Worm (Caenorhabditis elegans) whole organism, late embryonic: ENCODE measurements around the gene T01G5.7.

ENCODE experiments used
- C08G9.2 ChIP-seq: sonication (generic microtip); optimal IDR thresholded peaks from 2 replicates; lab custom pipeline; 2016; ENCODE audit warnings: mild to moderate bottlenecking, missing genetic modification characterization, moderate library complexity, missing compliant biosample characterization
- K02D7.2 ChIP-seq: sonication (generic microtip); optimal IDR thresholded peaks from 2 replicates; lab custom pipeline; 2017; ENCODE audit warnings: mild to moderate bottlenecking, missing genetic modification characterization, missing compliant biosample characterization
- T23F11.4 ChIP-seq: fragments of 200-800 bp; sonication (Bioruptor generic); optimal IDR thresholded peaks from 2 replicates; lab custom pipeline; 2018; ENCODE audit warnings: mild to moderate bottlenecking, missing genetic modification characterization, missing compliant biosample characterization
- Y22D7AL.16 ChIP-seq: sonication (generic microtip); optimal IDR thresholded peaks from 2 replicates; lab custom pipeline; 2016; ENCODE audit warnings: missing genetic modification characterization, missing compliant biosample characterization
- ama-1 ChIP-seq: fragments of 150-350 bp; optimal IDR thresholded peaks from 2 replicates; lab custom pipeline; 2014
- ceh-18 ChIP-seq: sonication (generic microtip); optimal IDR thresholded peaks from 2 replicates; lab custom pipeline; 2016; ENCODE audit warnings: missing genetic modification characterization, missing compliant biosample characterization
- ceh-19 ChIP-seq: fragments of 200-800 bp; sonication (Bioruptor generic); optimal IDR thresholded peaks from 2 replicates; lab custom pipeline; 2018; ENCODE audit warnings: mild to moderate bottlenecking, missing genetic modification characterization, missing compliant biosample characterization
- ceh-2 ChIP-seq: sonication (generic microtip); optimal IDR thresholded peaks from 2 replicates; lab custom pipeline; 2016; ENCODE audit warnings: missing genotype, missing genetic modification characterization, missing compliant biosample characterization
- ceh-22 ChIP-seq: sonication (generic microtip); optimal IDR thresholded peaks from 2 replicates; lab custom pipeline; 2017; ENCODE audit warnings: missing biosample characterization, missing genetic modification characterization
- ceh-24 ChIP-seq: sonication (generic microtip); optimal IDR thresholded peaks from 2 replicates; lab custom pipeline; 2016; ENCODE audit warnings: mild to moderate bottlenecking, missing genetic modification characterization, missing compliant biosample characterization
- ceh-31 ChIP-seq: sonication (generic microtip); optimal IDR thresholded peaks from 2 replicates; lab custom pipeline; 2016; ENCODE audit warnings: missing genetic modification characterization, missing compliant biosample characterization
- ceh-34 ChIP-seq: sonication (generic microtip); optimal IDR thresholded peaks from 2 replicates; lab custom pipeline; 2016; ENCODE audit warnings: mild to moderate bottlenecking, missing genetic modification characterization, missing compliant biosample characterization
- ceh-45 ChIP-seq: fragments of 200-800 bp; sonication (Bioruptor generic); IDR thresholded peaks from 2 replicates; pipeline ENCODE4 v1.3.6; 2022; ENCODE audit warnings: missing genetic modification reagents, missing genetic modification characterization, missing compliant biosample characterization
- ceh-48 ChIP-seq: sonication (generic microtip); optimal IDR thresholded peaks from 2 replicates; lab custom pipeline; 2016; ENCODE audit warnings: missing genetic modification characterization, inconsistent platforms, missing compliant biosample characterization
- ceh-6 ChIP-seq: fragments of 200-800 bp; sonication (Bioruptor generic); optimal IDR thresholded peaks from 2 replicates; lab custom pipeline; 2018; ENCODE audit warnings: mild to moderate bottlenecking, missing genetic modification characterization, missing compliant biosample characterization
- che-1 ChIP-seq: sonication (generic microtip); optimal IDR thresholded peaks from 2 replicates; lab custom pipeline; 2016; ENCODE audit warnings: mild to moderate bottlenecking, missing genetic modification characterization, missing compliant biosample characterization
- dmd-4 ChIP-seq: sonication (generic microtip); optimal IDR thresholded peaks from 2 replicates; lab custom pipeline; 2016; ENCODE audit warnings: borderline replicate concordance, missing genetic modification characterization, missing compliant biosample characterization
- elt-2 ChIP-seq: sonication (generic microtip); optimal IDR thresholded peaks from 2 replicates; lab custom pipeline; 2016; ENCODE audit warnings: missing genetic modification reagents, missing genetic modification characterization, missing compliant biosample characterization
- elt-4 ChIP-seq: sonication (generic microtip); optimal IDR thresholded peaks from 2 replicates; lab custom pipeline; 2016; ENCODE audit warnings: missing genetic modification characterization, missing compliant biosample characterization
- eyg-1 ChIP-seq: sonication (generic microtip); optimal IDR thresholded peaks from 2 replicates; lab custom pipeline; 2016; ENCODE audit warnings: missing genotype, missing genetic modification characterization, missing compliant biosample characterization
- fax-1 ChIP-seq: sonication (generic microtip); optimal IDR thresholded peaks from 2 replicates; lab custom pipeline; 2016; ENCODE audit warnings: missing genotype, missing genetic modification characterization, missing compliant biosample characterization
- fkh-10 ChIP-seq: fragments of 150-350 bp; optimal IDR thresholded peaks from 2 replicates; lab custom pipeline; 2014; ENCODE audit warnings: missing biosample characterization, missing genetic modification reagents, missing genetic modification characterization
- fkh-6 ChIP-seq: sonication (generic microtip); optimal IDR thresholded peaks from 2 replicates; lab custom pipeline; 2016; ENCODE audit warnings: missing genetic modification characterization, missing compliant biosample characterization
- gmeb-2 ChIP-seq: sonication (generic microtip); optimal IDR thresholded peaks from 2 replicates; lab custom pipeline; 2016; ENCODE audit warnings: missing genetic modification characterization, inconsistent platforms, missing compliant biosample characterization
- hlh-13 ChIP-seq: fragments of 200-800 bp; sonication (Bioruptor generic); optimal IDR thresholded peaks from 2 replicates; lab custom pipeline; 2018; ENCODE audit warnings: mild to moderate bottlenecking, missing genetic modification characterization, missing compliant biosample characterization
- hlh-15 ChIP-seq: sonication (generic microtip); optimal IDR thresholded peaks from 2 replicates; lab custom pipeline; 2016; ENCODE audit warnings: missing genetic modification characterization, missing compliant biosample characterization
- hlh-30 ChIP-seq: sonication (generic microtip); optimal IDR thresholded peaks from 2 replicates; lab custom pipeline; 2017; ENCODE audit warnings: antibody characterized with exemption, missing genetic modification characterization, missing compliant biosample characterization; ENCODE audit not compliant: insufficient read depth
- hlh-6 ChIP-seq: sonication (generic microtip); optimal IDR thresholded peaks from 2 replicates; lab custom pipeline; 2016; ENCODE audit warnings: missing genotype, missing genetic modification characterization, missing compliant biosample characterization
- hlh-8 ChIP-seq: sonication (generic microtip); optimal IDR thresholded peaks from 2 replicates; lab custom pipeline; 2016; ENCODE audit warnings: missing genotype, missing genetic modification characterization, missing compliant biosample characterization
- lim-6 ChIP-seq: sonication (generic microtip); optimal IDR thresholded peaks from 2 replicates; lab custom pipeline; 2016; ENCODE audit warnings: missing genetic modification characterization, missing compliant biosample characterization
- lin-11 ChIP-seq: fragments of 200-800 bp; sonication (Bioruptor generic); optimal IDR thresholded peaks from 2 replicates; lab custom pipeline; 2018; ENCODE audit warnings: mild to moderate bottlenecking, missing genetic modification characterization, missing compliant biosample characterization
- nhr-11 ChIP-seq: fragments of 150-350 bp; optimal IDR thresholded peaks from 2 replicates; lab custom pipeline; 2014; ENCODE audit warnings: missing biosample characterization, missing genetic modification characterization
- nhr-232 ChIP-seq: sonication (generic microtip); optimal IDR thresholded peaks from 2 replicates; lab custom pipeline; 2016; ENCODE audit warnings: missing genetic modification characterization, missing compliant biosample characterization
- npax-4 ChIP-seq: sonication (generic microtip); optimal IDR thresholded peaks from 2 replicates; lab custom pipeline; 2016; ENCODE audit warnings: missing genetic modification characterization, missing compliant biosample characterization
- odd-2 ChIP-seq: sonication (generic microtip); optimal IDR thresholded peaks from 2 replicates; lab custom pipeline; 2017; ENCODE audit warnings: antibody characterized with exemption, mild to moderate bottlenecking, missing genetic modification characterization, missing compliant biosample characterization
- pag-3 ChIP-seq: sonication (generic microtip); optimal IDR thresholded peaks from 2 replicates; lab custom pipeline; 2016; ENCODE audit warnings: missing compliant biosample characterization, missing genetic modification characterization, borderline replicate concordance
- pat-9 ChIP-seq: fragments of 200-800 bp; sonication (Bioruptor generic); optimal IDR thresholded peaks from 2 replicates; lab custom pipeline; 2018; ENCODE audit warnings: mild to moderate bottlenecking, missing genetic modification characterization, moderate library complexity, missing compliant biosample characterization
- pax-1 ChIP-seq: fragments of 150-350 bp; optimal IDR thresholded peaks from 2 replicates; lab custom pipeline; 2014; ENCODE audit warnings: missing biosample characterization, missing genetic modification characterization
- pha-4 ChIP-seq: fragments of 150-350 bp; optimal IDR thresholded peaks from 2 replicates; lab custom pipeline; 2018; ENCODE audit warnings: missing biosample characterization, missing genetic modification reagents, missing genetic modification characterization
- pqm-1 ChIP-seq: sonication (generic microtip); optimal IDR thresholded peaks from 2 replicates; lab custom pipeline; 2016; ENCODE audit warnings: missing genetic modification characterization, missing compliant biosample characterization
- pros-1 ChIP-seq: fragments of 150-350 bp; optimal IDR thresholded peaks from 2 replicates; lab custom pipeline; 2014; ENCODE audit warnings: missing biosample characterization, missing genetic modification reagents, missing genetic modification characterization
- ref-2 ChIP-seq: sonication (generic microtip); optimal IDR thresholded peaks from 2 replicates; lab custom pipeline; 2016; ENCODE audit warnings: missing genetic modification characterization, missing compliant biosample characterization
- rnt-1 ChIP-seq: sonication (generic microtip); optimal IDR thresholded peaks from 2 replicates; lab custom pipeline; 2016; ENCODE audit warnings: missing genetic modification characterization, missing compliant biosample characterization
- sdc-2 ChIP-seq: sonication (generic microtip); optimal IDR thresholded peaks from 2 replicates; lab custom pipeline; 2016; ENCODE audit warnings: missing genotype, missing genetic modification characterization, missing compliant biosample characterization
- sox-2 ChIP-seq: fragments of 200-800 bp; sonication (Bioruptor generic); IDR thresholded peaks from 2 replicates; pipeline ENCODE4 v1.3.6; 2022; ENCODE audit warnings: missing genetic modification reagents, missing genetic modification characterization, missing compliant biosample characterization
- syd-9 ChIP-seq: sonication (generic microtip); optimal IDR thresholded peaks from 2 replicates; lab custom pipeline; 2016; ENCODE audit warnings: mild to moderate bottlenecking, missing genetic modification characterization, moderate library complexity, missing compliant biosample characterization
- tbx-2 ChIP-seq: sonication (generic microtip); optimal IDR thresholded peaks from 2 replicates; lab custom pipeline; 2016; ENCODE audit warnings: missing genetic modification characterization, missing compliant biosample characterization
- tbx-7 ChIP-seq: sonication (generic microtip); optimal IDR thresholded peaks from 2 replicates; lab custom pipeline; 2016; ENCODE audit warnings: missing genotype, missing genetic modification characterization, missing compliant biosample characterization
- ttx-3 ChIP-seq: sonication (generic microtip); optimal IDR thresholded peaks from 2 replicates; lab custom pipeline; 2016; ENCODE audit warnings: missing genetic modification reagents, missing genetic modification characterization, missing compliant biosample characterization
- unc-42 ChIP-seq: sonication (generic microtip); optimal IDR thresholded peaks from 2 replicates; lab custom pipeline; 2016; ENCODE audit warnings: missing genotype, missing genetic modification characterization, missing compliant biosample characterization
- unc-55 ChIP-seq: sonication (generic microtip); optimal IDR thresholded peaks from 2 replicates; lab custom pipeline; 2017; ENCODE audit warnings: missing biosample characterization, missing genetic modification reagents, missing genetic modification characterization
- unc-86 ChIP-seq: sonication (generic microtip); optimal IDR thresholded peaks from 2 replicates; lab custom pipeline; 2016; ENCODE audit warnings: missing genetic modification characterization, missing compliant biosample characterization
- ztf-16 ChIP-seq: sonication (generic microtip); optimal IDR thresholded peaks from 2 replicates; lab custom pipeline; 2017; ENCODE audit warnings: missing genetic modification characterization, missing compliant biosample characterization

T01G5.7 gene

DNA sequence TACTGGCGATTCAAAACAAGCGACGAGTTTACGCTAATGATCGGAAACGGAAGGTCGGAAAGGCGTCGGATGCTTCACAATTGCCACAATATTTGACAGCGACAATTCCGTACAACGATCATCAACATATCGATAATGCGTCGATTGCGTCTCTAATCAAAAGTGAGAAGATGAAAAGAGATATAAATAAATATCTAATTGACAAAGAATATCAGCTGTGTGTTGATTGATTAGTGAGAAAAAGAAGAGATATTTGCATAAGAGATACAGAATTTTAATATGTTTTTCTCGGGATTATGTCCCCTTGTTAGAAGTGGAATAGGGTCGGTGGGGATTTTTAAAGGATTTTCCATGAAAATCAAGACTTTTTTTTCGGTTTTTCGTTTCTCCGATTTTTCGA, 33.2 kb upstream of the T01G5.7 start:
- TF ChIP-seq ttx-3, result no peak

DNA sequence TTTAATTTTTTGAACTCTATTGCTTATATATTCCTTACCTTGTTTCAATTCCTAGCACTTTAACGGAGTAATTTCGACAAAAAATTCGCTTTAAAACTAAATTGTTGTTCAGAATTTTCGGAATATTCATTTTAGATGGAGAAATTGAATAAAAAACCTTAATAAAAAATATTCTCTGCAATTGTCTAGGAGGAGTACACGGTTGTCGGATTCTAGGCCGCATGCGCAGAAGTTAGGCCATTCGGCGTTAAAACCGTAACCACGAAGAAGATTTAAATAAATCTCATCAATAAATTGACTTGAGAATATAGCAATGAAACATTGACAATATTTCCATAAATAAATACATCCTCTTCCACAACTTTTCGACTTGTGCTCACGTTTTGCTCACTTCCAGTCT, 29.5 kb upstream of the T01G5.7 start, which contains the start of the genes C01G10.10 and C01G10.9:
C01G10.10 (minus strand) TSS at position 151 of the 400 bp plus-strand sequence.
C01G10.9 (plus strand) TSS at position 240 of the 400 bp plus-strand sequence.
- no peak for TF ChIP-seq pha-4
- no peak for TF ChIP-seq K02D7.2 (tag; lab: Kevin White, UChicago)
- no peak for TF ChIP-seq ceh-19 (GFP tag; lab: Kevin White, UChicago)
- TF ChIP-seq ceh-45 (GFP tag; lab: Robert Waterston, UW), result no peak
- no peak for TF ChIP-seq hlh-13
- TF ChIP-seq ceh-31 (tag; lab: Kevin White, UChicago), result peak; percentile 90
- TF ChIP-seq sdc-2, result peak; percentile 27
- no peak for TF ChIP-seq dmd-4 (tag; lab: Kevin White, UChicago)
- TF ChIP-seq rnt-1, result peak; percentile 43
- no peak for TF ChIP-seq nhr-232
- no peak for TF ChIP-seq hlh-6 (tag; lab: Kevin White, UChicago)
- TF ChIP-seq T23F11.4, result no peak
- TF ChIP-seq eyg-1 (tag; lab: Kevin White, UChicago), result peak; percentile 4
- peak; percentile 7 for TF ChIP-seq hlh-8
- TF ChIP-seq fkh-6 (tag; lab: Kevin White, UChicago), result peak; percentile 33
- no peak for TF ChIP-seq odd-2
- TF ChIP-seq lin-11 (tag; lab: Kevin White, UChicago), result no peak
- no peak for TF ChIP-seq nhr-11 (tag; lab: Kevin White, UChicago)
- TF ChIP-seq unc-42 (tag; lab: Kevin White, UChicago), result peak; percentile 27
- TF ChIP-seq ceh-6 (GFP tag; lab: Kevin White, UChicago), result no peak
- TF ChIP-seq elt-2 (tag; lab: Kevin White, UChicago), result peak; percentile 81
- peak; percentile 48 for TF ChIP-seq fax-1
- peak; percentile 90 for TF ChIP-seq tbx-7 (tag; lab: Kevin White, UChicago)
- TF ChIP-seq ceh-48 (tag; lab: Kevin White, UChicago), result no peak
- no peak for TF ChIP-seq sox-2 (GFP tag; lab: Robert Waterston, UW)
- no peak for TF ChIP-seq elt-4 (tag; lab: Kevin White, UChicago)
- TF ChIP-seq tbx-2, result peak; percentile 87
- no peak for TF ChIP-seq hlh-30 (tag; lab: Kevin White, UChicago)
- TF ChIP-seq ceh-18 (tag; lab: Kevin White, UChicago), result no peak
- TF ChIP-seq ttx-3, result no peak
- TF ChIP-seq ztf-16 (tag; lab: Kevin White, UChicago), result no peak
- no peak for TF ChIP-seq che-1 (tag; lab: Kevin White, UChicago)
- TF ChIP-seq ceh-24 (tag; lab: Kevin White, UChicago), result no peak
- TF ChIP-seq ceh-22 (tag; lab: Kevin White, UChicago), result no peak
- no peak for TF ChIP-seq syd-9 (tag; lab: Kevin White, UChicago)
- peak; percentile 9 for TF ChIP-seq ceh-34 (tag; lab: Kevin White, UChicago)
- TF ChIP-seq C08G9.2 (tag; lab: Kevin White, UChicago), result peak; percentile 93
- no peak for TF ChIP-seq unc-55 (GFP tag; lab: Kevin White, UChicago)
- peak; percentile 89 for TF ChIP-seq ceh-2 (tag; lab: Kevin White, UChicago)
- TF ChIP-seq ama-1 (lab: Kevin White, UChicago), result no peak
- no peak for TF ChIP-seq pqm-1 (tag; lab: Kevin White, UChicago)
- TF ChIP-seq pros-1, result no peak
- peak; percentile 70 for TF ChIP-seq ref-2
- TF ChIP-seq Y22D7AL.16 (tag; lab: Kevin White, UChicago), result no peak
- no peak for TF ChIP-seq lim-6 (tag; lab: Kevin White, UChicago)
- no peak for TF ChIP-seq hlh-15 (tag; lab: Kevin White, UChicago)
- no peak for TF ChIP-seq pat-9 (tag; lab: Kevin White, UChicago)
- no peak for TF ChIP-seq fkh-10
- TF ChIP-seq pag-3 (tag; lab: Kevin White, UChicago), result no peak
- TF ChIP-seq pax-1 (tag; lab: Kevin White, UChicago), result no peak
- no peak for TF ChIP-seq unc-86 (tag; lab: Kevin White, UChicago)
- no peak for TF ChIP-seq npax-4 (tag; lab: Kevin White, UChicago)
- TF ChIP-seq gmeb-2 (tag; lab: Kevin White, UChicago), result peak; percentile 4
